Worm (Caenorhabditis elegans) whole organism, L1 larva: ENCODE data around the gene T14A8.2.

Experiments
- elt-2 ChIP-seq: sonication (generic microtip); optimal IDR thresholded peaks from 2 replicates; lab custom pipeline; 2016; ENCODE audit warnings: missing genetic modification characterization, mild to moderate bottlenecking, inconsistent platforms, missing compliant biosample characterization, missing genetic modification reagents
- grh-1 ChIP-seq: fragments of 200-800 bp; sonication (Bioruptor generic); IDR thresholded peaks from 2 replicates; pipeline ENCODE4 v1.3.6; 2022; ENCODE audit warnings: missing genetic modification reagents, missing genetic modification characterization, missing compliant biosample characterization
- lin-15B ChIP-seq: fragments of 150-350 bp; sonication (generic microtip); optimal IDR thresholded peaks from 3 replicates; lab custom pipeline; 2014; ENCODE audit warnings: missing biosample characterization, missing genetic modification characterization
- lin-35 ChIP-seq, 2 experiments: fragments of 150-350 bp; optimal IDR thresholded peaks; 2 replicates each; lab custom pipeline; 2014; ENCODE audit warnings: missing biosample characterization in 2 of 2, missing genetic modification characterization in 2 of 2, missing genetic modification reagents in 2 of 2
- lsy-2 ChIP-seq, 2 experiments: fragments of 150-350 bp; optimal IDR thresholded peaks; 2 replicates each; lab custom pipeline; 2014; ENCODE audit warnings: missing biosample characterization in 2 of 2, missing genetic modification characterization in 2 of 2
- nhr-84 ChIP-seq: sonication (generic microtip); optimal IDR thresholded peaks from 2 replicates; lab custom pipeline; 2017; ENCODE audit warnings: missing biosample characterization, missing genetic modification characterization
- unc-62 ChIP-seq: fragments of 150-350 bp; optimal IDR thresholded peaks from 2 replicates; lab custom pipeline; 2014; ENCODE audit warnings: missing biosample characterization, missing genetic modification reagents, missing genetic modification characterization
- ztf-11 ChIP-seq, 2 experiments: sonication (generic microtip); optimal IDR thresholded peaks; 2 replicates each; lab custom pipeline; 2016 to 2017; ENCODE audit warnings: missing genetic modification characterization in 2 of 2, missing biosample characterization in 1 of 2, missing compliant biosample characterization in 1 of 2

DNA sequence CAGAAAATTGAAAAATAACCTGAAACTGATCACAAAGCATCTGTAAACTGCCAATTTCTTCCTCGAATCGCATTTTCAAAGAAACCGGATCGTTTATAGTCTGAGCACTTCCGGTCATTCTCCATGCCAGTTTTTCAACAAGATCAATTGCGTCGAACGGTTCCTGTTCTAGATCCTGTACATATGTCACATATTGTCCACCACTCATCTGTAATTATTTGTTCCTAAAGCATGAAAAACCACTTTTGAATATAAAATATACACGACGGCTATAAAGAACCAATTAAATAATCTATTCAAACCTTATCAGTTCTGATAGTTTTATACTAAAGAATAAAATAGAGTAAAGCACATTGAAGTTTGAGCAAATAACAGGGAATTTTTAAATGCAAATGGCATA lies 40.1 kb downstream of the T14A8.2 start, which contains the start of gene sec-10:
- TF ChIP-seq nhr-84 (tag; lab: Kevin White, UChicago), result no peak
- TF ChIP-seq lsy-2 (tag; optimal IDR thresholded peaks at IDR 0.05; lab: Kevin White, UChicago), result no peak
- TF ChIP-seq lin-35 (GFP tag; optimal IDR thresholded peaks at IDR 0.05; lab: Kevin White, UChicago), result peak in 1 of 2 experiments; percentile 12
- no peak for TF ChIP-seq unc-62 (GFP tag; lab: Kevin White, UChicago)
- no peak for TF ChIP-seq elt-2 (tag; lab: Kevin White, UChicago)
- TF ChIP-seq lin-15B (tag; lab: Kevin White, UChicago), result no peak
- TF ChIP-seq ztf-11 (tag; optimal IDR thresholded peaks at IDR 0.05; lab: Kevin White, UChicago), result no peak
- TF ChIP-seq grh-1 (GFP tag; lab: Robert Waterston, UW), result no peak
